Worm (Caenorhabditis elegans) whole organism, L1 larva: ENCODE measurements around the gene twk-2.

Experiments
- C04F5.9 ChIP-seq: sonication (generic microtip); optimal IDR thresholded peaks from 2 replicates; lab custom pipeline; 2016; ENCODE audit warnings: missing genetic modification characterization, missing compliant biosample characterization
- aha-1 ChIP-seq: fragments of 150-350 bp; optimal IDR thresholded peaks from 2 replicates; lab custom pipeline; 2014; ENCODE audit warnings: missing biosample characterization, missing genetic modification characterization
- aly-2 ChIP-seq: fragments of 150-350 bp; optimal IDR thresholded peaks from 2 replicates; lab custom pipeline; 2014; ENCODE audit warnings: missing biosample characterization, missing genetic modification characterization
- ama-1 ChIP-seq: fragments of 150-350 bp; optimal IDR thresholded peaks from 2 replicates; lab custom pipeline; 2014
- ceh-63 ChIP-seq: fragments of 200-800 bp; sonication (Bioruptor generic); optimal IDR thresholded peaks from 2 replicates; lab custom pipeline; 2018; ENCODE audit warnings: mild to moderate bottlenecking, missing genetic modification characterization, missing compliant biosample characterization
- ceh-8 ChIP-seq: fragments of 200-800 bp; sonication (Bioruptor generic); optimal IDR thresholded peaks from 2 replicates; lab custom pipeline; 2018; ENCODE audit warnings: mild to moderate bottlenecking, missing genetic modification characterization, moderate library complexity, missing compliant biosample characterization
- ceh-82 ChIP-seq, 3 experiments: fragments of 150-350 bp in 1 of 3; sonication (generic microtip) in 2 of 3; optimal IDR thresholded peaks; 2 replicates each; lab custom pipeline; 2014 to 2017; ENCODE audit warnings: missing biosample characterization in 3 of 3, missing genetic modification characterization in 3 of 3
- ces-1 ChIP-seq: fragments of 150-350 bp; optimal IDR thresholded peaks from 2 replicates; lab custom pipeline; 2014; ENCODE audit warnings: missing biosample characterization, missing genetic modification reagents, missing genetic modification characterization
- dpl-1 ChIP-seq, 3 experiments: fragments of 150-350 bp in 2 of 3; sonication (generic microtip) in 1 of 3; optimal IDR thresholded peaks; 2 replicates each; lab custom pipeline; 2014 to 2017; ENCODE audit warnings: missing biosample characterization in 3 of 3, missing genetic modification characterization in 3 of 3, missing genetic modification reagents in 3 of 3
- dsc-1 ChIP-seq: sonication (generic microtip); optimal IDR thresholded peaks from 2 replicates; lab custom pipeline; 2016; ENCODE audit warnings: mild to moderate bottlenecking, missing genetic modification characterization, missing compliant biosample characterization
- efl-3 ChIP-seq: fragments of 200-800 bp; sonication (Bioruptor generic); optimal IDR thresholded peaks from 2 replicates; lab custom pipeline; 2018; ENCODE audit warnings: mild to moderate bottlenecking, missing genetic modification characterization, missing compliant biosample characterization
- elt-2 ChIP-seq: sonication (generic microtip); optimal IDR thresholded peaks from 2 replicates; lab custom pipeline; 2016; ENCODE audit warnings: missing genetic modification characterization, mild to moderate bottlenecking, inconsistent platforms, missing compliant biosample characterization, missing genetic modification reagents
- fkh-10 ChIP-seq: sonication (generic microtip); optimal IDR thresholded peaks from 2 replicates; lab custom pipeline; 2017; ENCODE audit warnings: missing biosample characterization, missing genetic modification reagents, missing genetic modification characterization
- fkh-8 ChIP-seq: sonication (generic microtip); optimal IDR thresholded peaks from 2 replicates; lab custom pipeline; 2016; ENCODE audit warnings: mild to moderate bottlenecking, missing genetic modification characterization, missing compliant biosample characterization
- hpl-2 ChIP-seq: fragments of 150-350 bp; optimal IDR thresholded peaks from 2 replicates; lab custom pipeline; 2014; ENCODE audit warnings: missing biosample characterization, missing genetic modification reagents, missing genetic modification characterization
- irx-1 ChIP-seq: sonication (generic microtip); optimal IDR thresholded peaks from 2 replicates; lab custom pipeline; 2016; ENCODE audit warnings: missing genetic modification characterization, missing compliant biosample characterization
- lin-35 ChIP-seq, 2 experiments: fragments of 150-350 bp; optimal IDR thresholded peaks; 2 replicates each; lab custom pipeline; 2014; ENCODE audit warnings: missing biosample characterization in 2 of 2, missing genetic modification characterization in 2 of 2, missing genetic modification reagents in 2 of 2
- lin-39 ChIP-seq: fragments of 150-350 bp; optimal IDR thresholded peaks from 2 replicates; lab custom pipeline; 2014; ENCODE audit warnings: missing biosample characterization, missing genetic modification reagents, missing genetic modification characterization
- lir-3 ChIP-seq: sonication (generic microtip); optimal IDR thresholded peaks from 2 replicates; lab custom pipeline; 2016; ENCODE audit warnings: mild to moderate bottlenecking, missing genetic modification characterization, moderate library complexity, missing compliant biosample characterization; ENCODE audit not compliant: poor library complexity
- mab-9 ChIP-seq: fragments of 200-800 bp; sonication (Bioruptor generic); IDR thresholded peaks from 2 replicates; pipeline ENCODE4 v1.3.6; 2022; ENCODE audit warnings: missing genetic modification reagents, missing genetic modification characterization, missing compliant biosample characterization
- mef-2 ChIP-seq: fragments of 150-350 bp; optimal IDR thresholded peaks from 2 replicates; lab custom pipeline; 2014; ENCODE audit warnings: missing biosample characterization, missing genetic modification characterization
- mep-1 ChIP-seq: fragments of 150-350 bp; optimal IDR thresholded peaks from 2 replicates; lab custom pipeline; 2014; ENCODE audit warnings: missing biosample characterization, missing genetic modification characterization
- nhr-11 ChIP-seq: fragments of 150-350 bp; optimal IDR thresholded peaks from 2 replicates; lab custom pipeline; 2014; ENCODE audit warnings: missing biosample characterization, missing genetic modification characterization
- nhr-12 ChIP-seq: sonication (generic microtip); optimal IDR thresholded peaks from 2 replicates; lab custom pipeline; 2017; ENCODE audit warnings: missing biosample characterization, missing genetic modification characterization
- nhr-19 ChIP-seq: fragments of 200-800 bp; sonication (Bioruptor generic); conservative IDR thresholded peaks from 2 replicates; pipeline ENCODE4 v1.3.6; 2022; ENCODE audit warnings: missing genetic modification characterization, missing compliant biosample characterization
- nhr-20 ChIP-seq: sonication (generic microtip); optimal IDR thresholded peaks from 2 replicates; lab custom pipeline; 2016; ENCODE audit warnings: mild to moderate bottlenecking, missing genetic modification characterization, missing compliant biosample characterization
- nhr-237 ChIP-seq: fragments of 150-350 bp; optimal IDR thresholded peaks from 2 replicates; lab custom pipeline; 2014; ENCODE audit warnings: missing biosample characterization, missing genetic modification characterization
- nhr-28 ChIP-seq: fragments of 150-350 bp; optimal IDR thresholded peaks from 2 replicates; lab custom pipeline; 2014; ENCODE audit warnings: missing biosample characterization, missing genetic modification characterization
- nhr-71 ChIP-seq: sonication (generic microtip); optimal IDR thresholded peaks from 2 replicates; lab custom pipeline; 2016; ENCODE audit warnings: mild to moderate bottlenecking, missing genetic modification characterization, moderate library complexity, missing compliant biosample characterization
- nhr-77 ChIP-seq: fragments of 150-350 bp; optimal IDR thresholded peaks from 2 replicates; lab custom pipeline; 2014; ENCODE audit warnings: missing biosample characterization, missing genetic modification characterization
- nhr-84 ChIP-seq: sonication (generic microtip); optimal IDR thresholded peaks from 2 replicates; lab custom pipeline; 2017; ENCODE audit warnings: missing biosample characterization, missing genetic modification characterization
- nhr-85 ChIP-seq: sonication (generic microtip); peaks from one replicate; lab custom pipeline; 2016; ENCODE audit warnings: missing genetic modification characterization, inconsistent platforms, missing compliant biosample characterization
- pag-3 ChIP-seq: sonication (generic microtip); optimal IDR thresholded peaks from 2 replicates; lab custom pipeline; 2017; ENCODE audit warnings: missing genetic modification characterization, mild to moderate bottlenecking, missing compliant biosample characterization, antibody characterized with exemption, borderline replicate concordance; ENCODE audit not compliant: insufficient read depth
- pqm-1 ChIP-seq: sonication (generic microtip); optimal IDR thresholded peaks from 3 replicates; lab custom pipeline; 2017; ENCODE audit warnings: missing biosample characterization, missing genetic modification characterization
- snu-23 ChIP-seq: sonication (generic microtip); optimal IDR thresholded peaks from 2 replicates; lab custom pipeline; 2016; ENCODE audit warnings: missing genetic modification characterization, missing compliant biosample characterization
- tlp-1 ChIP-seq: fragments of 150-350 bp; optimal IDR thresholded peaks from 2 replicates; lab custom pipeline; 2014; ENCODE audit warnings: missing biosample characterization, missing genetic modification characterization
- unc-130 ChIP-seq: fragments of 150-350 bp; optimal IDR thresholded peaks from 2 replicates; lab custom pipeline; 2017; ENCODE audit warnings: missing biosample characterization, missing genetic modification characterization, inconsistent platforms
- unc-86 ChIP-seq: sonication (generic microtip); optimal IDR thresholded peaks from 2 replicates; lab custom pipeline; 2016; ENCODE audit warnings: missing genetic modification characterization, missing compliant biosample characterization
- unc-98 ChIP-seq: fragments of 200-800 bp; sonication (Bioruptor generic); IDR thresholded peaks from 2 replicates; pipeline ENCODE4 v1.3.6; 2022; ENCODE audit warnings: missing genetic modification characterization, missing compliant biosample characterization
- vab-15 ChIP-seq: sonication (generic microtip); optimal IDR thresholded peaks from 2 replicates; lab custom pipeline; 2017; ENCODE audit warnings: missing genotype, mild to moderate bottlenecking, missing genetic modification characterization, missing compliant biosample characterization
- xbp-1 ChIP-seq: sonication (generic microtip); optimal IDR thresholded peaks from 2 replicates; lab custom pipeline; 2016; ENCODE audit warnings: missing genetic modification characterization, missing compliant biosample characterization
- zag-1 ChIP-seq: fragments of 150-350 bp; optimal IDR thresholded peaks from 2 replicates; lab custom pipeline; 2014; ENCODE audit warnings: missing biosample characterization, missing genetic modification characterization
- zip-4 ChIP-seq: fragments of 200-800 bp; sonication (Bioruptor generic); optimal IDR thresholded peaks from 2 replicates; lab custom pipeline; 2018; ENCODE audit warnings: mild to moderate bottlenecking, missing genetic modification characterization, moderate library complexity, missing compliant biosample characterization
- ztf-4 ChIP-seq: fragments of 150-350 bp; optimal IDR thresholded peaks from 2 replicates; lab custom pipeline; 2014; ENCODE audit warnings: missing biosample characterization, missing genetic modification characterization

Gene twk-2

DNA sequence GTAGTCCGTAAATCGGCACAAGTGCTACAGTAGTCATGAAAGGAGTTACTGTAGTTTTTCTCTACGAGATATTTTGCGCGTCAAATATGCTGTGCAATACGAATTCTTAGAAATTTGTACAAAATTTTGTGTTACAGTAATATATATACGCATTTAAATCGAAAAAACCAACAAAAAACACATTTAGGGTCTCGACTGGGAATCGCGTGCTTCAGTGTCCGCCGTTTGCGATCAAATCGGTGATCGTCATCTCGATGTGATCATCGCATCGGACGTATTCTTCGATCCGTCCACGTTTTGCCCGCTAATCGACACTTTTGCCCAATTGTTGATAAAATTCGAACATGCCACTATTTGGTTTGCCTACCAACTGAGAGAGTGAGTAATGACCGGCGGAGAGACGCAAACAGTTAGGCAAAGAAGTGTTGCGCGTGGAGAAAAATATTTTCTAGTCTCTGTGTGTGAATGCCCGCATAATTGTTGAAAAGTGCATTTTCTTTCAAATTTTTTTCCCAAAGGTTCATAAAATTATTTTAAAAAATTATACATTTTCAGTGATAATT is 16.0 kb upstream of the twk-2 start:
- TF ChIP-seq ztf-4 (tag; lab: Kevin White, UChicago) (no peak), ceh-8 (GFP tag; lab: Kevin White, UChicago) (no peak), tlp-1 (tag; lab: Kevin White, UChicago) (no peak), nhr-85 (tag; lab: Kevin White, UChicago) (no peak), zip-4 (GFP tag; lab: Kevin White, UChicago) (no peak), nhr-20 (tag; lab: Kevin White, UChicago) (peak; percentile 1), dpl-1 (GFP tag; optimal IDR thresholded peaks at IDR 0.05; lab: Kevin White, UChicago) (no peak)

- TF ChIP-seq ceh-82 (tag; optimal IDR thresholded peaks at IDR 0.05; lab: Kevin White, UChicago) (no peak), pag-3 (no peak), nhr-77 (tag; lab: Kevin White, UChicago) (no peak), vab-15 (tag; lab: Kevin White, UChicago) (no peak), ceh-63 (no peak), zip-4 (GFP tag; lab: Kevin White, UChicago) (no peak), nhr-28 (tag; lab: Kevin White, UChicago) (no peak), efl-3 (GFP tag; lab: Kevin White, UChicago) (no peak), snu-23 (GFP tag; lab: Kevin White, UChicago) (no peak), nhr-12 (tag; lab: Kevin White, UChicago) (no peak), unc-86 (tag; lab: Kevin White, UChicago) (no peak), xbp-1 (no peak), nhr-85 (tag; lab: Kevin White, UChicago) (no peak), mep-1 (no peak), nhr-237 (no peak), nhr-20 (tag; lab: Kevin White, UChicago) (no peak)
These were observed 14.9 kb upstream of the twk-2 start, which contains the start of gene W06B4.2 for ce11 chrII:4467869-4468268. Gene W06B4.2 (plus strand): TSS chrII:4468169.

DNA sequence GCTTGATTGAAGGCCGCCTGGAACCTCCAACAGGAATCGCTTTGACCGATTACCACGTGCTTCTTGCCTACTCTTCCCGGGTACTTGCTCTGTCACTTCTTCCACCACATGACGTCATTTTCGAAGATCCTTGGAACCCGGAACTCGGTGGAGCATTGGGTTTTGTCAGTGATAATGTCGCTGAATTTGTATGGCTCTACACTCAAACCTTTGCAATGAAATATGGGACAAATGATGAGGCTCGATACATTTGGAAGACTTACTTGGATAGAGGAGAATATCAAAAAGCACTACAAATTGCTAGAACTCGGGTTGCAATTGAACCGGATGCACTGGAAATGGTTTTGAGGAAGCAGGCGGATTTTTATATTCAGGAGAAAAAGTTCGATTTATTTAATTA is 9.9 kb upstream of the twk-2 start:
- TF ChIP-seq elt-2 (tag; lab: Kevin White, UChicago) (no peak), nhr-237 (no peak), fkh-8 (tag; lab: Kevin White, UChicago) (no peak), nhr-28 (tag; lab: Kevin White, UChicago) (no peak), mef-2 (tag; lab: Kevin White, UChicago) (no peak), unc-86 (tag; lab: Kevin White, UChicago) (no peak), nhr-19 (GFP tag; lab: Robert Waterston, UW) (no peak), fkh-10 (GFP tag; lab: Kevin White, UChicago) (no peak), aly-2 (tag; lab: Kevin White, UChicago) (no peak), irx-1 (no peak), ces-1 (GFP tag; lab: Kevin White, UChicago) (no peak), dsc-1 (no peak), nhr-84 (tag; lab: Kevin White, UChicago) (no peak), lin-39 (tag; lab: Kevin White, UChicago) (no peak), zag-1 (tag; lab: Kevin White, UChicago) (no peak), nhr-11 (tag; lab: Kevin White, UChicago) (no peak), nhr-71 (tag; lab: Kevin White, UChicago) (no peak)

ce11 chrII:4460851-4461250 is 7.9 kb upstream of the twk-2 start, which contains the start of the genes T12C9.7 and vps-18:
Gene T12C9.7 (minus strand): TSS chrII:4460951.
Gene vps-18 (plus strand): TSS chrII:4461130.
- TF ChIP-seq nhr-20 (tag; lab: Kevin White, UChicago) (no peak), hpl-2 (GFP tag; lab: Kevin White, UChicago) (no peak), unc-98 (GFP tag; lab: Robert Waterston, UW) (no peak), aha-1 (no peak), pqm-1 (tag; lab: Kevin White, UChicago) (no peak), unc-130 (tag; lab: Kevin White, UChicago) (no peak), ama-1 (no peak), fkh-10 (GFP tag; lab: Kevin White, UChicago) (no peak), C04F5.9 (tag; lab: Kevin White, UChicago) (no peak), mab-9 (GFP tag; lab: Robert Waterston, UW) (no peak), lin-35 (GFP tag; optimal IDR thresholded peaks at IDR 0.05; lab: Kevin White, UChicago) (no peak), lir-3 (tag; lab: Kevin White, UChicago) (no peak)
